Worm (Caenorhabditis elegans): Measurements from ENCODE around the gene hlh-17.

The hlh-17 gene

ce11 chrIV:16247131-16247530 is 7.4 kb upstream of the hlh-17 start, which contains the start of gene F38C2.1:
TSS of gene F38C2.1 (plus strand) at chrIV:16247431.
- no peak for TF ChIP-seq med-1 (GFP tag; optimal IDR thresholded peaks at IDR 0.05; ENCODE audit: insufficient read depth)
- TF ChIP-seq ztf-29 (GFP tag; IDR thresholded peaks at IDR 0.05): no peak
- TF ChIP-seq klf-2 (GFP tag; conservative IDR thresholded peaks at IDR 0.05): no peak
- no peak for TF ChIP-seq T22C8.4 (GFP tag; IDR thresholded peaks at IDR 0.05)
- no peak for TF ChIP-seq flt-1 (GFP tag; IDR thresholded peaks at IDR 0.05)
- no peak for TF ChIP-seq tab-1 (GFP tag; IDR thresholded peaks at IDR 0.05)
- TF ChIP-seq ztf-23 (GFP tag; IDR thresholded peaks at IDR 0.05): no peak
- no peak for TF ChIP-seq ref-1 (GFP tag; conservative IDR thresholded peaks at IDR 0.05)
- TF ChIP-seq cog-1 (tag; optimal IDR thresholded peaks at IDR 0.05): no peak

ce11 chrIV:16257330-16257729 is 2.8 kb downstream of the hlh-17 start, which contains the start of gene hlh-31:
TSS of gene hlh-31 (plus strand) at chrIV:16257630.
- no peak for TF ChIP-seq T22C8.4 (GFP tag; IDR thresholded peaks at IDR 0.05)
- no peak for TF ChIP-seq med-1 (GFP tag; optimal IDR thresholded peaks at IDR 0.05; ENCODE audit: insufficient read depth)
- TF ChIP-seq cog-1 (tag; optimal IDR thresholded peaks at IDR 0.05): no peak
- no peak for TF ChIP-seq ztf-23 (GFP tag; IDR thresholded peaks at IDR 0.05)
- TF ChIP-seq klf-2 (GFP tag; conservative IDR thresholded peaks at IDR 0.05): no peak
- TF ChIP-seq tab-1 (GFP tag; IDR thresholded peaks at IDR 0.05): no peak
- no peak for TF ChIP-seq flt-1 (GFP tag; IDR thresholded peaks at IDR 0.05)
- no peak for TF ChIP-seq ztf-29 (GFP tag; IDR thresholded peaks at IDR 0.05)
- no peak for TF ChIP-seq ref-1 (GFP tag; conservative IDR thresholded peaks at IDR 0.05)

- TF ChIP-seq ztf-23 (GFP tag; IDR thresholded peaks at IDR 0.05) (no peak), tab-1 (GFP tag; IDR thresholded peaks at IDR 0.05) (no peak), flt-1 (GFP tag; IDR thresholded peaks at IDR 0.05) (no peak), med-1 (GFP tag; optimal IDR thresholded peaks at IDR 0.05; ENCODE audit: insufficient read depth) (no peak), klf-2 (GFP tag; conservative IDR thresholded peaks at IDR 0.05) (no peak), T22C8.4 (GFP tag; IDR thresholded peaks at IDR 0.05) (no peak), ref-1 (GFP tag; conservative IDR thresholded peaks at IDR 0.05) (no peak), cog-1 (tag; optimal IDR thresholded peaks at IDR 0.05) (no peak), ztf-29 (GFP tag; IDR thresholded peaks at IDR 0.05) (no peak)
These were observed 16.4 kb downstream of the hlh-17 start, which contains the start of gene F38C2.4 for ce11 chrIV:16270955-16271354. TSS of gene F38C2.4 (plus strand) at chrIV:16271255.

ce11 chrIV:16277291-16277690 is 22.7 kb downstream of the hlh-17 start, which contains the start of gene F38C2.7:
TSS of gene F38C2.7 (minus strand) at chrIV:16277391.
- TF ChIP-seq ref-1 (GFP tag; conservative IDR thresholded peaks at IDR 0.05): no peak
- no peak for TF ChIP-seq flt-1 (GFP tag; IDR thresholded peaks at IDR 0.05)
- TF ChIP-seq med-1 (GFP tag; optimal IDR thresholded peaks at IDR 0.05; ENCODE audit: insufficient read depth): no peak
- no peak for TF ChIP-seq ztf-23 (GFP tag; IDR thresholded peaks at IDR 0.05)
- TF ChIP-seq ztf-29 (GFP tag; IDR thresholded peaks at IDR 0.05): no peak
- TF ChIP-seq cog-1 (tag; optimal IDR thresholded peaks at IDR 0.05): no peak
- no peak for TF ChIP-seq T22C8.4 (GFP tag; IDR thresholded peaks at IDR 0.05)
- no peak for TF ChIP-seq tab-1 (GFP tag; IDR thresholded peaks at IDR 0.05)
- no peak for TF ChIP-seq klf-2 (GFP tag; conservative IDR thresholded peaks at IDR 0.05)

- TF ChIP-seq tab-1 (GFP tag; IDR thresholded peaks at IDR 0.05) (no peak), klf-2 (GFP tag; conservative IDR thresholded peaks at IDR 0.05) (no peak), ztf-29 (GFP tag; IDR thresholded peaks at IDR 0.05) (no peak), ztf-23 (GFP tag; IDR thresholded peaks at IDR 0.05) (no peak), flt-1 (GFP tag; IDR thresholded peaks at IDR 0.05) (no peak), T22C8.4 (GFP tag; IDR thresholded peaks at IDR 0.05) (no peak), ref-1 (GFP tag; conservative IDR thresholded peaks at IDR 0.05) (no peak)
These were observed 23.3 kb downstream of the hlh-17 start, which contains the start of gene ccch-2 for ce11 chrIV:16277902-16278301. TSS of gene ccch-2 (plus strand) at chrIV:16278202.

ce11 chrIV:16280614-16281013 is 26.1 kb downstream of the hlh-17 start, which contains the start of gene clec-191:
TSS of gene clec-191 (minus strand) at chrIV:16280714.
- TF ChIP-seq med-1 (GFP tag; optimal IDR thresholded peaks at IDR 0.05; ENCODE audit: insufficient read depth) (no peak), flt-1 (GFP tag; IDR thresholded peaks at IDR 0.05) (no peak), ztf-29 (GFP tag; IDR thresholded peaks at IDR 0.05) (no peak), tab-1 (GFP tag; IDR thresholded peaks at IDR 0.05) (no peak), klf-2 (GFP tag; conservative IDR thresholded peaks at IDR 0.05) (no peak), T22C8.4 (GFP tag; IDR thresholded peaks at IDR 0.05) (no peak), ztf-23 (GFP tag; IDR thresholded peaks at IDR 0.05) (no peak), cog-1 (tag; optimal IDR thresholded peaks at IDR 0.05) (no peak), ref-1 (GFP tag; conservative IDR thresholded peaks at IDR 0.05) (no peak)

- TF ChIP-seq tab-1 (GFP tag; IDR thresholded peaks at IDR 0.05) (no peak), ztf-29 (GFP tag; IDR thresholded peaks at IDR 0.05) (no peak), flt-1 (GFP tag; IDR thresholded peaks at IDR 0.05) (no peak), klf-2 (GFP tag; conservative IDR thresholded peaks at IDR 0.05) (no peak), cog-1 (tag; optimal IDR thresholded peaks at IDR 0.05) (no peak)
These were observed 36.2 kb downstream of the hlh-17 start, which contains the start of gene srz-75 for ce11 chrIV:16290745-16291144. TSS of gene srz-75 (minus strand) at chrIV:16290845.

ce11 chrIV:16293889-16294288 is 39.3 kb downstream of the hlh-17 start:
- no peak for TF ChIP-seq cog-1 (tag; optimal IDR thresholded peaks at IDR 0.05)
- TF ChIP-seq med-1 (GFP tag; optimal IDR thresholded peaks at IDR 0.05; ENCODE audit: insufficient read depth): no peak
- no peak for TF ChIP-seq ztf-29 (GFP tag; IDR thresholded peaks at IDR 0.05)
- no peak for TF ChIP-seq ref-1 (GFP tag; conservative IDR thresholded peaks at IDR 0.05)
- TF ChIP-seq klf-2 (GFP tag; conservative IDR thresholded peaks at IDR 0.05): no peak
- no peak for TF ChIP-seq flt-1 (GFP tag; IDR thresholded peaks at IDR 0.05)
- TF ChIP-seq T22C8.4 (GFP tag; IDR thresholded peaks at IDR 0.05): no peak
- no peak for TF ChIP-seq ztf-23 (GFP tag; IDR thresholded peaks at IDR 0.05)
- TF ChIP-seq tab-1 (GFP tag; IDR thresholded peaks at IDR 0.05): no peak

ce11 chrIV:16298851-16299250 is 44.3 kb downstream of the hlh-17 start, which contains the start of gene srz-72:
TSS of gene srz-72 (plus strand) at chrIV:16299151.
- TF ChIP-seq klf-2 (GFP tag; conservative IDR thresholded peaks at IDR 0.05): no peak
- no peak for TF ChIP-seq ref-1 (GFP tag; conservative IDR thresholded peaks at IDR 0.05)
- no peak for TF ChIP-seq med-1 (GFP tag; optimal IDR thresholded peaks at IDR 0.05; ENCODE audit: insufficient read depth)
- no peak for TF ChIP-seq ztf-29 (GFP tag; IDR thresholded peaks at IDR 0.05)
- TF ChIP-seq cog-1 (tag; optimal IDR thresholded peaks at IDR 0.05): no peak
- TF ChIP-seq ztf-23 (GFP tag; IDR thresholded peaks at IDR 0.05): no peak
- TF ChIP-seq T22C8.4 (GFP tag; IDR thresholded peaks at IDR 0.05): no peak
